Worm (Caenorhabditis elegans) whole organism, late embryonic: ENCODE results near the gene srw-91.

ENCODE experiments used
- ama-1 ChIP-seq: fragments of 150-350 bp; optimal IDR thresholded peaks from 2 replicates; lab custom pipeline; 2014
- ceh-48 ChIP-seq: sonication (generic microtip); optimal IDR thresholded peaks from 2 replicates; lab custom pipeline; 2016; ENCODE audit warnings: missing genetic modification characterization, inconsistent platforms, missing compliant biosample characterization
- ceh-6 ChIP-seq: fragments of 200-800 bp; sonication (Bioruptor generic); optimal IDR thresholded peaks from 2 replicates; lab custom pipeline; 2018; ENCODE audit warnings: mild to moderate bottlenecking, missing genetic modification characterization, missing compliant biosample characterization
- dmd-4 ChIP-seq: sonication (generic microtip); optimal IDR thresholded peaks from 2 replicates; lab custom pipeline; 2016; ENCODE audit warnings: borderline replicate concordance, missing genetic modification characterization, missing compliant biosample characterization
- elt-2 ChIP-seq: sonication (generic microtip); optimal IDR thresholded peaks from 2 replicates; lab custom pipeline; 2016; ENCODE audit warnings: missing genetic modification reagents, missing genetic modification characterization, missing compliant biosample characterization
- gmeb-2 ChIP-seq: sonication (generic microtip); optimal IDR thresholded peaks from 2 replicates; lab custom pipeline; 2016; ENCODE audit warnings: missing genetic modification characterization, inconsistent platforms, missing compliant biosample characterization
- hlh-30 ChIP-seq: sonication (generic microtip); optimal IDR thresholded peaks from 2 replicates; lab custom pipeline; 2017; ENCODE audit warnings: antibody characterized with exemption, missing genetic modification characterization, missing compliant biosample characterization; ENCODE audit not compliant: insufficient read depth
- mec-3 ChIP-seq: sonication (generic microtip); optimal IDR thresholded peaks from 2 replicates; lab custom pipeline; 2016; ENCODE audit warnings: borderline replicate concordance, missing genetic modification characterization, missing compliant biosample characterization
- nhr-11 ChIP-seq: fragments of 150-350 bp; optimal IDR thresholded peaks from 2 replicates; lab custom pipeline; 2014; ENCODE audit warnings: missing biosample characterization, missing genetic modification characterization
- pag-3 ChIP-seq: sonication (generic microtip); optimal IDR thresholded peaks from 2 replicates; lab custom pipeline; 2016; ENCODE audit warnings: missing compliant biosample characterization, missing genetic modification characterization, borderline replicate concordance
- pha-4 ChIP-seq: fragments of 150-350 bp; optimal IDR thresholded peaks from 2 replicates; lab custom pipeline; 2018; ENCODE audit warnings: missing biosample characterization, missing genetic modification reagents, missing genetic modification characterization
- pqm-1 ChIP-seq: sonication (generic microtip); optimal IDR thresholded peaks from 2 replicates; lab custom pipeline; 2016; ENCODE audit warnings: missing genetic modification characterization, missing compliant biosample characterization

DNA sequence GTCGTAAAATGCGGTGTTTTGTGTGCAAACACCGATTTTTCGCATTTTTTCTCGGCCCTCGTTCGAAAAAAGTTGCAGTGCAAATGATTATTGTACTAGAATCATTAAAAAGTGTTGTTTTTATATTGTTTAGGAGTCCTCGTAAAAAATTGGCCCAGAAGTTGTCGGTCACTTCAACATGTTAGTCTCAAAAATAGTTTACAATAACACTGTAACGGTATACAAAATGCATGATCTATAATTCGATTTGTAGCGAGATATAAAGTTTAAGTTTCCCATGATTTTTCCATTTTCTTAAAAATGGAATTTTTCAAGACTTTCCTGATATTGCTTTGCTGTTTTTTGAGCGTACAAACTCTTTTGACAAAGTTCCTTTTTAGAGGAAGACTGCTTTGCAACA, 13.8 kb downstream of the srw-91 start, which contains the start of gene K04F1.8:
- TF ChIP-seq pqm-1 (tag; lab: Kevin White, UChicago) (no peak), mec-3 (tag; lab: Kevin White, UChicago) (no peak), ceh-6 (GFP tag; lab: Kevin White, UChicago) (no peak), hlh-30 (tag; lab: Kevin White, UChicago) (no peak), elt-2 (no peak), gmeb-2 (tag; lab: Kevin White, UChicago) (no peak), ceh-48 (tag; lab: Kevin White, UChicago) (no peak), dmd-4 (tag; lab: Kevin White, UChicago) (no peak), pha-4 (tag; lab: Kevin White, UChicago) (no peak), ama-1 (lab: Kevin White, UChicago) (no peak), pag-3 (no peak), nhr-11 (no peak)
